Fruit fly (Drosophila melanogaster) whole organism, embryonic: ENCODE data around the gene witty.

Experiments
- Adf1 ChIP-seq: fragments of 200-800 bp; sonication (Bioruptor generic); IDR thresholded peaks from 2 replicates; pipeline ENCODE4 v1.3.6; 2022; ENCODE audit warnings: missing biosample characterization, missing genetic modification characterization
- Asciz ChIP-seq: fragments of 200-800 bp; sonication (Bioruptor generic); optimal IDR thresholded peaks from 2 replicates; lab custom pipeline; 2017; ENCODE audit warnings: missing biosample characterization, mild to moderate bottlenecking, missing genetic modification characterization, missing genetic modification reagents
- Atf3 ChIP-seq: fragments of 200-800 bp; sonication (Bioruptor generic); optimal IDR thresholded peaks from 3 replicates; lab custom pipeline; 2016; ENCODE audit warnings: missing biosample characterization, missing genetic modification characterization
- B-H1 ChIP-seq: fragments of 200-800 bp; sonication (Bioruptor generic); IDR thresholded peaks from 3 replicates; pipeline ENCODE4 v1.3.6; 2022; ENCODE audit warnings: missing biosample characterization, missing genetic modification characterization
- BEAF-32 ChIP-seq: fragments of 200-800 bp; sonication (Bioruptor generic); optimal IDR thresholded peaks from 3 replicates; lab custom pipeline; 2017; ENCODE audit warnings: missing biosample characterization, missing genetic modification characterization, mild to moderate bottlenecking, moderate library complexity, missing genetic modification reagents
- CG10366 ChIP-seq: fragments of 200-800 bp; sonication (Bioruptor generic); IDR thresholded peaks from 2 replicates; pipeline ENCODE4 v1.3.6; 2022; ENCODE audit warnings: missing biosample characterization, missing genetic modification characterization
- CG10959 ChIP-seq: fragments of 200-800 bp; sonication (Bioruptor generic); IDR thresholded peaks from 2 replicates; pipeline ENCODE4 v1.3.6; 2022; ENCODE audit warnings: missing biosample characterization, missing genetic modification characterization
- CG11723 ChIP-seq: fragments of 200-800 bp; sonication (Bioruptor generic); optimal IDR thresholded peaks from 2 replicates; lab custom pipeline; 2017; ENCODE audit warnings: missing biosample characterization, mild to moderate bottlenecking, missing genetic modification characterization
- CG12219 ChIP-seq: fragments of 200-800 bp; sonication (Bioruptor generic); optimal IDR thresholded peaks from 3 replicates; lab custom pipeline; 2018; ENCODE audit warnings: missing biosample characterization, mild to moderate bottlenecking, missing genetic modification characterization
- CG1233 ChIP-seq: fragments of 200-800 bp; sonication (Bioruptor generic); optimal IDR thresholded peaks from 4 replicates; lab custom pipeline; 2018; ENCODE audit warnings: missing biosample characterization, mild to moderate bottlenecking, missing genetic modification characterization
- CG12744 ChIP-seq: fragments of 200-800 bp; sonication (Bioruptor generic); optimal IDR thresholded peaks from 2 replicates; lab custom pipeline; 2016; ENCODE audit warnings: missing biosample characterization, missing genetic modification characterization
- CG13624 ChIP-seq: fragments of 200-800 bp; sonication (Bioruptor generic); optimal IDR thresholded peaks from 2 replicates; lab custom pipeline; 2016; ENCODE audit warnings: missing biosample characterization, missing genetic modification characterization
- CG14710 ChIP-seq: fragments of 200-800 bp; sonication (Bioruptor generic); optimal IDR thresholded peaks from 3 replicates; lab custom pipeline; 2019; ENCODE audit warnings: missing biosample characterization, mild to moderate bottlenecking, missing genetic modification characterization, moderate library complexity
- CG15514 ChIP-seq: fragments of 200-800 bp; sonication (Bioruptor generic); optimal IDR thresholded peaks from 3 replicates; lab custom pipeline; 2017; ENCODE audit warnings: missing biosample characterization, missing genetic modification characterization, mild to moderate bottlenecking, moderate library complexity, missing genetic modification reagents
- CG18262 ChIP-seq: fragments of 200-800 bp; optimal IDR thresholded peaks from 3 replicates; lab custom pipeline; 2019; ENCODE audit warnings: missing biosample characterization, mild to moderate bottlenecking, missing genetic modification characterization, moderate library complexity
- CG2875 ChIP-seq: fragments of 200-800 bp; sonication (Bioruptor generic); optimal IDR thresholded peaks from 2 replicates; lab custom pipeline; 2017; ENCODE audit warnings: missing biosample characterization, mild to moderate bottlenecking, missing genetic modification characterization, missing genetic modification reagents
- CG31224 ChIP-seq: fragments of 200-800 bp; sonication (Bioruptor generic); IDR thresholded peaks from 2 replicates; pipeline ENCODE4 v1.3.6; 2022; ENCODE audit warnings: missing biosample characterization, missing genetic modification characterization
- CG33213 ChIP-seq: fragments of 200-800 bp; sonication (Bioruptor generic); optimal IDR thresholded peaks from 3 replicates; lab custom pipeline; 2016; ENCODE audit warnings: missing biosample characterization, missing genetic modification characterization
- CG3995 ChIP-seq: fragments of 200-800 bp; sonication (Bioruptor generic); optimal IDR thresholded peaks from 3 replicates; lab custom pipeline; 2016; ENCODE audit warnings: missing biosample characterization, missing genetic modification characterization
- CG4404 ChIP-seq: fragments of 200-800 bp; sonication (Bioruptor generic); IDR thresholded peaks from 2 replicates; pipeline ENCODE4 v1.3.6; 2022; ENCODE audit warnings: missing biosample characterization, missing genetic modification characterization
- CG6654 ChIP-seq: fragments of 200-800 bp; sonication (Bioruptor generic); optimal IDR thresholded peaks from 2 replicates; lab custom pipeline; 2017; ENCODE audit warnings: missing biosample characterization, mild to moderate bottlenecking, missing genetic modification characterization
- CG8924 ChIP-seq: fragments of 200-800 bp; optimal IDR thresholded peaks from 3 replicates; lab custom pipeline; 2019; ENCODE audit warnings: missing biosample characterization, mild to moderate bottlenecking, missing genetic modification characterization, moderate library complexity
- CkIIα-i1 ChIP-seq: fragments of 200-800 bp; sonication (Bioruptor generic); IDR thresholded peaks from 2 replicates; pipeline ENCODE4 v1.3.6; 2022; ENCODE audit warnings: missing biosample characterization, missing genetic modification characterization
- CoRest ChIP-seq: fragments of 200-800 bp; sonication (Bioruptor generic); optimal IDR thresholded peaks from 3 replicates; lab custom pipeline; 2018; ENCODE audit warnings: missing biosample characterization, mild to moderate bottlenecking, missing genetic modification characterization, moderate library complexity
- Deaf1 ChIP-seq: fragments of 200-800 bp; optimal IDR thresholded peaks from 3 replicates; lab custom pipeline; 2019; ENCODE audit warnings: missing biosample characterization, mild to moderate bottlenecking, missing genetic modification characterization, moderate library complexity
- Dfd ChIP-seq, 2 experiments: fragments of >200 bp; optimal IDR thresholded peaks; 2 replicates each; lab custom pipeline; 2017; ENCODE audit warnings: missing biosample characterization in 2 of 2, missing genetic modification characterization in 2 of 2
- Dp ChIP-seq: fragments of 200-800 bp; sonication (Bioruptor generic); optimal IDR thresholded peaks from 2 replicates; lab custom pipeline; 2018; ENCODE audit warnings: missing biosample characterization, mild to moderate bottlenecking, missing genetic modification characterization, moderate library complexity
- HHEX ChIP-seq: fragments of 200-800 bp; sonication (Bioruptor generic); optimal IDR thresholded peaks from 3 replicates; lab custom pipeline; 2017; ENCODE audit warnings: missing biosample characterization, mild to moderate bottlenecking, missing genetic modification characterization, missing genetic modification reagents
- Neu2 ChIP-seq: fragments of 200-800 bp; sonication (Bioruptor generic); optimal IDR thresholded peaks from 3 replicates; lab custom pipeline; 2016; ENCODE audit warnings: missing biosample characterization, missing genetic modification characterization, borderline replicate concordance
- Nf-YB ChIP-seq: fragments of 200-800 bp; sonication (Bioruptor generic); optimal IDR thresholded peaks from 3 replicates; lab custom pipeline; 2019; ENCODE audit warnings: missing biosample characterization, mild to moderate bottlenecking, missing genetic modification characterization, moderate library complexity
- Sry-δ ChIP-seq: fragments of 200-800 bp; sonication (Bioruptor generic); optimal IDR thresholded peaks from 2 replicates; lab custom pipeline; 2016; ENCODE audit warnings: missing biosample characterization, missing genetic modification characterization
- Usf ChIP-seq: fragments of 200-800 bp; sonication (Bioruptor generic); optimal IDR thresholded peaks from 2 replicates; lab custom pipeline; 2017; ENCODE audit warnings: missing genotype, missing biosample characterization, missing genetic modification characterization
- bigmax ChIP-seq: fragments of 200-800 bp; sonication (Bioruptor generic); optimal IDR thresholded peaks from 2 replicates; lab custom pipeline; 2018; ENCODE audit warnings: missing biosample characterization, mild to moderate bottlenecking, missing genetic modification characterization
- cg ChIP-seq: fragments of 200-800 bp; sonication (Bioruptor generic); optimal IDR thresholded peaks from 3 replicates; lab custom pipeline; 2019; ENCODE audit warnings: missing biosample characterization, mild to moderate bottlenecking, missing genetic modification characterization, moderate library complexity
- chinmo ChIP-seq: fragments of 200-800 bp; sonication (Bioruptor generic); IDR thresholded peaks from 4 replicates; pipeline ENCODE4 v1.3.6; 2022; ENCODE audit warnings: missing biosample characterization, missing genetic modification characterization; ENCODE audit not compliant: partially characterized antibody
- dan ChIP-seq: fragments of 200-800 bp; sonication (Bioruptor generic); IDR thresholded peaks from 2 replicates; pipeline ENCODE4 v1.3.6; 2022; ENCODE audit warnings: missing biosample characterization, missing genetic modification characterization
- disco-r ChIP-seq: fragments of 200-800 bp; sonication (Bioruptor generic); optimal IDR thresholded peaks from 2 replicates; lab custom pipeline; 2016; ENCODE audit warnings: missing biosample characterization, missing genetic modification characterization
- dmrt99B ChIP-seq: fragments of 200-800 bp; sonication (Bioruptor generic); optimal IDR thresholded peaks from 2 replicates; lab custom pipeline; 2018; ENCODE audit warnings: missing biosample characterization, mild to moderate bottlenecking, missing genetic modification characterization, moderate library complexity
- exex ChIP-seq: fragments of 200-800 bp; sonication (Bioruptor generic); optimal IDR thresholded peaks from 4 replicates; lab custom pipeline; 2018; ENCODE audit warnings: missing biosample characterization, mild to moderate bottlenecking, missing genetic modification characterization, moderate library complexity
- gfzf ChIP-seq: fragments of 200-800 bp; sonication (Bioruptor generic); optimal IDR thresholded peaks from 2 replicates; lab custom pipeline; 2016; ENCODE audit warnings: missing biosample characterization, mild to moderate bottlenecking, missing genetic modification characterization, moderate library complexity
- lov ChIP-seq, 2 experiments: fragments of 200-800 bp in 1 of 2; fragments of >200 bp in 1 of 2; sonication (Bioruptor generic) in 1 of 2; IDR thresholded peaks in 1 of 2; optimal IDR thresholded peaks in 1 of 2; 2 replicates in 1 of 2; 3 replicates in 1 of 2; pipeline versions ENCODE4 v1.3.6 to Lab custom; 2017 to 2022; ENCODE audit warnings: missing biosample characterization in 1 of 2, missing genetic modification characterization in 1 of 2
- otp ChIP-seq: fragments of 200-800 bp; sonication (Bioruptor generic); IDR thresholded peaks from 3 replicates; pipeline ENCODE4, ENCODE4 v1.3.6; 2022; ENCODE audit warnings: missing biosample characterization, missing genetic modification characterization
- shn ChIP-seq: fragments of 200-800 bp; sonication (Bioruptor generic); optimal IDR thresholded peaks from 3 replicates; lab custom pipeline; 2016; ENCODE audit warnings: missing biosample characterization, missing genetic modification characterization
- slbo ChIP-seq: fragments of 200-800 bp; sonication (Bioruptor generic); IDR thresholded peaks from 2 replicates; pipeline ENCODE4 v1.3.6; 2022; ENCODE audit warnings: missing biosample characterization, missing genetic modification characterization
- stwl ChIP-seq: fragments of 200-800 bp; sonication (Bioruptor generic); optimal IDR thresholded peaks from 3 replicates; lab custom pipeline; 2018; ENCODE audit warnings: missing biosample characterization, mild to moderate bottlenecking, missing genetic modification characterization, moderate library complexity
- tin ChIP-seq: fragments of 200-800 bp; sonication (Bioruptor generic); optimal IDR thresholded peaks from 3 replicates; lab custom pipeline; 2016; ENCODE audit warnings: missing biosample characterization, missing genetic modification characterization
- toy ChIP-seq: fragments of 200-800 bp; sonication (Bioruptor generic); IDR thresholded peaks from 2 replicates; pipeline ENCODE4 v1.3.6; 2022; ENCODE audit warnings: missing biosample characterization, missing genetic modification characterization
- unc-4 ChIP-seq: fragments of 200-800 bp; sonication (Bioruptor generic); IDR thresholded peaks from 2 replicates; pipeline ENCODE4 v1.3.6; 2022; ENCODE audit warnings: missing biosample characterization, missing genetic modification characterization; ENCODE audit not compliant: partially characterized antibody

The witty gene

dm6 chr2L:8300220-8301167, 37.6 kb upstream of the witty start, which contains the start of gene Btk (continued):
- TF ChIP-seq unc-4 (0 out of 2 replicates have a peak, but pooled peaks have one; percentile 19), CG10959 (GFP tag; lab: Robert Waterston, UW) (no peak), CG15514 (GFP tag; lab: Kevin White, UChicago) (peak; percentile 2), CG3995 (GFP tag; lab: Kevin White, UChicago) (peak; percentile 55), CG12219 (no peak), exex (tag; lab: Kevin White, UChicago) (peak; percentile 22), Usf (GFP tag; lab: Kevin White, UChicago) (no peak), Dp (GFP tag; lab: Kevin White, UChicago) (peak; percentile 89), Asciz (no peak), CG6654 (GFP tag; lab: Kevin White, UChicago) (no peak), Atf3 (GFP tag; lab: Kevin White, UChicago) (no peak), toy (GFP tag; lab: Robert Waterston, UW) (no peak), Adf1 (GFP tag; lab: Robert Waterston, UW) (no peak), CG1233 (GFP tag; lab: Kevin White, UChicago) (no peak), CG14710 (tag; lab: Kevin White, UChicago) (peak; percentile 24), dan (GFP tag; lab: Robert Waterston, UW) (no peak), chinmo (GFP tag; lab: Robert Waterston, UW) (peak; percentile 89; the same call in 3 of the 4 replicates), CG12744 (GFP tag; lab: Kevin White, UChicago) (no peak), CG33213 (GFP tag; lab: Kevin White, UChicago) (peak; percentile 8), CoRest (tag; lab: Kevin White, UChicago) (peak; percentile 27), CG2875 (GFP tag; lab: Kevin White, UChicago) (no peak), tin (GFP tag; lab: Kevin White, UChicago) (no peak), CG8924 (peak; percentile 58), CG4404 (no peak), B-H1 (GFP tag; lab: Robert Waterston, UW) (no peak), shn (GFP tag; lab: Kevin White, UChicago) (no peak), stwl (tag; lab: Kevin White, UChicago) (peak; percentile 31), lov (optimal IDR thresholded peaks at IDR 0.05; lab: Kevin White, UChicago) (no peak), lov (GFP tag; IDR thresholded peaks at IDR 0.05; lab: Robert Waterston, UW) (no peak), bigmax (GFP tag; lab: Kevin White, UChicago) (peak; percentile 17), CkIIα-i1 (no peak), CG10366 (no peak), otp (GFP tag; lab: Robert Waterston, UW) (no peak), Deaf1 (tag; lab: Kevin White, UChicago) (no peak), CG11723 (no peak), Neu2 (GFP tag; lab: Kevin White, UChicago) (no peak), CG18262 (tag; lab: Kevin White, UChicago) (no peak), BEAF-32 (GFP tag; lab: Kevin White, UChicago) (peak; percentile 11), Nf-YB (GFP tag; lab: Kevin White, UChicago) (no peak), dmrt99B (no peak), CG31224 (GFP tag; lab: Robert Waterston, UW) (no peak), slbo (no peak), Dfd (GFP tag; optimal IDR thresholded peaks at IDR 0.05; lab: Kevin White, UChicago) (no peak), Sry-δ (GFP tag; lab: Kevin White, UChicago) (no peak), gfzf (peak; percentile 84), HHEX (GFP tag; lab: Kevin White, UChicago) (peak; percentile 0), CG13624 (peak; percentile 40), cg (GFP tag; lab: Kevin White, UChicago) (peak; percentile 67), disco-r (GFP tag; lab: Kevin White, UChicago) (no peak)
